Fruit fly (Drosophila melanogaster) whole organism, pupa: ENCODE results near the gene Gycalpha99B.
A peak's percentile ranks its signal among the peaks of the same experiment; 100 is the strongest.

Source experiments
- CG12605 ChIP-seq: fragments of 200-800 bp; sonication (Bioruptor generic); IDR thresholded peaks from 2 replicates; pipeline ENCODE4 v1.3.6; 2022; ENCODE audit warnings: missing biosample characterization, missing genetic modification characterization
- CG13204 ChIP-seq: fragments of 200-800 bp; sonication (Bioruptor generic); optimal IDR thresholded peaks from 2 replicates; lab custom pipeline; 2018; ENCODE audit warnings: missing biosample characterization, mild to moderate bottlenecking, missing genetic modification characterization, moderate library complexity
- CG32121 ChIP-seq: fragments of 200-800 bp; sonication (Bioruptor generic); IDR thresholded peaks from 2 replicates; pipeline ENCODE4 v1.3.6; 2022; ENCODE audit warnings: missing biosample characterization, missing genetic modification characterization
- CG4496 ChIP-seq: fragments of 200-800 bp; sonication (Bioruptor generic); IDR thresholded peaks from 3 replicates; pipeline ENCODE4 v1.3.6; 2022; ENCODE audit warnings: missing biosample characterization, missing genetic modification characterization
- Pif1B ChIP-seq: fragments of 200-800 bp; sonication (Bioruptor generic); optimal IDR thresholded peaks from 3 replicates; lab custom pipeline; 2016; ENCODE audit warnings: missing biosample characterization, missing genetic modification characterization
- fd96Ca ChIP-seq: fragments of 200-800 bp; sonication (Bioruptor generic); IDR thresholded peaks from 3 replicates; pipeline ENCODE4 v1.3.6; 2022; ENCODE audit warnings: missing biosample characterization, missing genetic modification characterization

DNA sequence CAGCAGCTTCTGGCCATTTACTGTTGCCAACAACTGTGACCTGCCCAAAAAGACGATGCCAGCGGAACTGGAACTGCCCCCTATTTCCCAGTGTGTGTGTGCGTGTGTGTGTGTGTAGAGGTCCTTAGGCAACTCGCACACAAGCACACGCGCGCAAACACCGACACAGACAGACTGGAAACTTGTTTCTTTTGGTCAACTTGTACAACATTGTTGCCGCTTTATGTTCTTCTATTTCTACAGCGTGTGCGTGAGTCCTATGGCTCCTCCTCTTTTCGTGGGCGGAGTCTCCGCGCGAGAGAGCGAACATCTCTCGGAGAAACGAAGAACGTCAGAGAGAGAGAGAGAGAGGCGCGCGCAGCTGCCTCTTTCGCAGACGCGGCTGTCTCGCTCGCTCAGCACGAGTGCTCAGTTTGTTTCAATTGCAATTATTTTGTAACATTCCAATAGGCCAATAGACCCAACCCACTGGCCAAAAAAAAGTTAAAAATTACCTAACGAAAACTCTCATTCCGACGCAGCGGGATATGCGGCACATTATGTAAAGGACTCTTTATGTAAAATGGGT is 8.7 kb downstream of the Gycalpha99B start:
- TF ChIP-seq CG12605 (no peak), CG4496 (GFP tag; lab: Robert Waterston, UW) (peak; percentile 47; the same call in 1 of the 3 replicates), fd96Ca (GFP tag; lab: Robert Waterston, UW) (peak; percentile 10; the same call in 1 of the 3 replicates), CG13204 (GFP tag; lab: Kevin White, UChicago) (no peak), Pif1B (no peak), CG32121 (GFP tag; lab: Robert Waterston, UW) (no peak)
